Worm (Caenorhabditis elegans) whole organism, young adult: ENCODE results near the gene bli-1.

ENCODE experiments used
- F23B12.7 ChIP-seq: sonication (generic microtip); optimal IDR thresholded peaks from 2 replicates; lab custom pipeline; 2017; ENCODE audit warnings: missing genetic modification characterization, mild to moderate bottlenecking, missing compliant biosample characterization, antibody characterized with exemption, moderate library complexity; ENCODE audit not compliant: insufficient read depth
- Y56A3A.18 ChIP-seq: fragments of 200-800 bp; sonication (Bioruptor generic); IDR thresholded peaks from 2 replicates; pipeline ENCODE4 v1.3.6; 2022; ENCODE audit warnings: missing genetic modification reagents, missing genetic modification characterization, missing compliant biosample characterization
- attf-6 ChIP-seq: fragments of 200-800 bp; sonication (Bioruptor generic); IDR thresholded peaks from 2 replicates; pipeline ENCODE4 v1.3.6; 2022; ENCODE audit warnings: missing genetic modification reagents, missing genetic modification characterization, missing compliant biosample characterization
- bed-1 ChIP-seq: fragments of 200-800 bp; sonication (Bioruptor generic); IDR thresholded peaks from 2 replicates; pipeline ENCODE4 v1.3.6; 2022; ENCODE audit warnings: missing genetic modification reagents, missing genetic modification characterization, missing compliant biosample characterization
- sea-2 ChIP-seq: fragments of 200-800 bp; sonication (Bioruptor generic); IDR thresholded peaks from 2 replicates; pipeline ENCODE4 v1.3.6; 2022; ENCODE audit warnings: missing genetic modification characterization, missing compliant biosample characterization
- zfh-2 ChIP-seq: fragments of 200-800 bp; sonication (Bioruptor generic); conservative IDR thresholded peaks from 2 replicates; pipeline ENCODE4 v1.3.6; 2022; ENCODE audit warnings: missing genetic modification reagents, missing genetic modification characterization, missing compliant biosample characterization

ce11 chrII:10759425-10759824, 50.7 kb downstream of the bli-1 start:
- TF ChIP-seq Y56A3A.18 (GFP tag; lab: Robert Waterston, UW) (no peak), sea-2 (GFP tag; lab: Robert Waterston, UW) (no peak), bed-1 (GFP tag; lab: Robert Waterston, UW) (no peak), zfh-2 (no peak), attf-6 (no peak), F23B12.7 (tag; lab: Kevin White, UChicago) (no peak)
